Fruit fly (Drosophila melanogaster) whole organism, embryonic: Measurements from ENCODE around the gene Doc2.

ENCODE experiments used
- BEAF-32 ChIP-seq: fragments of 200-800 bp; sonication (Bioruptor generic); optimal IDR thresholded peaks from 3 replicates; lab custom pipeline; 2017; ENCODE audit warnings: missing biosample characterization, missing genetic modification characterization, mild to moderate bottlenecking, moderate library complexity, missing genetic modification reagents
- CG10147 ChIP-seq: fragments of 200-800 bp; sonication (Bioruptor generic); optimal IDR thresholded peaks from 2 replicates; lab custom pipeline; 2019; ENCODE audit warnings: missing biosample characterization, mild to moderate bottlenecking, missing genetic modification characterization, moderate library complexity
- CG1024 ChIP-seq: fragments of 200-800 bp; sonication (Bioruptor generic); IDR thresholded peaks from 2 replicates; pipeline ENCODE4 v1.3.6; 2022; ENCODE audit warnings: missing biosample characterization, missing genetic modification characterization
- CG10979 ChIP-seq: fragments of 200-800 bp; sonication (Bioruptor generic); optimal IDR thresholded peaks from 2 replicates; lab custom pipeline; 2018; ENCODE audit warnings: missing biosample characterization, mild to moderate bottlenecking, missing genetic modification characterization, moderate library complexity
- CG11456 ChIP-seq: fragments of 200-800 bp; sonication (Bioruptor generic); IDR thresholded peaks from 3 replicates; pipeline ENCODE4 v1.3.6; 2022; ENCODE audit warnings: missing biosample characterization, missing genetic modification characterization
- CG11723 ChIP-seq: fragments of 200-800 bp; sonication (Bioruptor generic); optimal IDR thresholded peaks from 2 replicates; lab custom pipeline; 2017; ENCODE audit warnings: missing biosample characterization, mild to moderate bottlenecking, missing genetic modification characterization
- CG12942 ChIP-seq: fragments of 200-800 bp; sonication (Bioruptor generic); optimal IDR thresholded peaks from 3 replicates; lab custom pipeline; 2016; ENCODE audit warnings: missing biosample characterization, missing genetic modification characterization
- CG14014 ChIP-seq: fragments of 200-800 bp; sonication (Bioruptor generic); IDR thresholded peaks from 2 replicates; pipeline ENCODE4 v1.3.6; 2022; ENCODE audit warnings: missing biosample characterization, missing genetic modification characterization
- CG15011 ChIP-seq: fragments of 200-800 bp; sonication (Bioruptor generic); optimal IDR thresholded peaks from 3 replicates; lab custom pipeline; 2018; ENCODE audit warnings: missing biosample characterization, mild to moderate bottlenecking, missing genetic modification characterization
- CG16815 ChIP-seq: fragments of 200-800 bp; sonication (Bioruptor generic); optimal IDR thresholded peaks from 3 replicates; lab custom pipeline; 2017; ENCODE audit warnings: missing biosample characterization, mild to moderate bottlenecking, missing genetic modification characterization
- CG17385 ChIP-seq: fragments of 200-800 bp; sonication (Bioruptor generic); optimal IDR thresholded peaks from 3 replicates; lab custom pipeline; 2018; ENCODE audit warnings: missing biosample characterization, mild to moderate bottlenecking, missing genetic modification characterization
- CG17802 ChIP-seq: fragments of 200-800 bp; sonication (Bioruptor generic); optimal IDR thresholded peaks from 2 replicates; lab custom pipeline; 2018; ENCODE audit warnings: missing biosample characterization, mild to moderate bottlenecking, missing genetic modification characterization, moderate library complexity
- CG2889 ChIP-seq: fragments of 200-800 bp; sonication (Bioruptor generic); IDR thresholded peaks from 3 replicates; pipeline ENCODE4 v1.3.6; 2022; ENCODE audit warnings: missing biosample characterization, missing genetic modification characterization
- CG31365 ChIP-seq: fragments of 200-800 bp; sonication (Bioruptor generic); optimal IDR thresholded peaks from 2 replicates; lab custom pipeline; 2018; ENCODE audit warnings: missing biosample characterization, mild to moderate bottlenecking, missing genetic modification characterization
- CG34376 ChIP-seq: fragments of 200-800 bp; sonication (Bioruptor generic); optimal IDR thresholded peaks from 2 replicates; lab custom pipeline; 2018; ENCODE audit warnings: missing biosample characterization, mild to moderate bottlenecking, missing genetic modification characterization
- CG3726 ChIP-seq: fragments of 200-800 bp; sonication (Bioruptor generic); IDR thresholded peaks from 3 replicates; pipeline ENCODE4, ENCODE4 v1.3.6; 2022; ENCODE audit warnings: missing biosample characterization, missing genetic modification characterization
- CG4617 ChIP-seq: fragments of 200-800 bp; sonication (Bioruptor generic); optimal IDR thresholded peaks from 3 replicates; lab custom pipeline; 2016; ENCODE audit warnings: missing biosample characterization, missing genetic modification characterization, borderline replicate concordance
- CG4730 ChIP-seq: fragments of 200-800 bp; sonication (Bioruptor generic); IDR thresholded peaks from 2 replicates; pipeline ENCODE4 v1.3.6; 2022; ENCODE audit warnings: missing biosample characterization, missing genetic modification characterization
- CG4820 ChIP-seq: fragments of 200-800 bp; sonication (Bioruptor generic); optimal IDR thresholded peaks from 3 replicates; lab custom pipeline; 2016; ENCODE audit warnings: missing biosample characterization, missing genetic modification characterization
- CG5953 ChIP-seq: fragments of 200-800 bp; sonication (Bioruptor generic); IDR thresholded peaks from 2 replicates; pipeline ENCODE4 v1.3.6; 2022; ENCODE audit warnings: missing biosample characterization, missing genetic modification characterization
- CG7372 ChIP-seq: fragments of 200-800 bp; sonication (Bioruptor generic); IDR thresholded peaks from 2 replicates; pipeline ENCODE4 v1.3.6; 2022; ENCODE audit warnings: missing biosample characterization, missing genetic modification characterization
- CG8765 ChIP-seq: fragments of 200-800 bp; sonication (Bioruptor generic); IDR thresholded peaks from 2 replicates; pipeline ENCODE4 v1.3.6; 2022; ENCODE audit warnings: missing biosample characterization, missing genetic modification characterization
- CG9797 ChIP-seq: fragments of 200-800 bp; sonication (Bioruptor generic); optimal IDR thresholded peaks from 3 replicates; lab custom pipeline; 2018; ENCODE audit warnings: missing biosample characterization, mild to moderate bottlenecking, missing genetic modification characterization
- CTCF ChIP-seq: fragments of 200-800 bp; sonication (Bioruptor generic); optimal IDR thresholded peaks from 2 replicates; lab custom pipeline; 2017; ENCODE audit warnings: missing biosample characterization, mild to moderate bottlenecking, missing genetic modification characterization, moderate library complexity
- D19B ChIP-seq: fragments of 200-800 bp; sonication (Bioruptor generic); optimal IDR thresholded peaks from 2 replicates; lab custom pipeline; 2017; ENCODE audit warnings: missing biosample characterization, mild to moderate bottlenecking, missing genetic modification characterization
- Dad ChIP-seq: fragments of 200-800 bp; sonication (Bioruptor generic); optimal IDR thresholded peaks from 3 replicates; lab custom pipeline; 2016; ENCODE audit warnings: missing biosample characterization, missing genetic modification characterization
- Deaf1 ChIP-seq: fragments of 200-800 bp; optimal IDR thresholded peaks from 3 replicates; lab custom pipeline; 2019; ENCODE audit warnings: missing biosample characterization, mild to moderate bottlenecking, missing genetic modification characterization, moderate library complexity
- Dfd ChIP-seq, 2 experiments: fragments of >200 bp; optimal IDR thresholded peaks; 2 replicates each; lab custom pipeline; 2017; ENCODE audit warnings: missing biosample characterization in 2 of 2, missing genetic modification characterization in 2 of 2
- Dip3 ChIP-seq: fragments of 200-800 bp; sonication (Bioruptor generic); optimal IDR thresholded peaks from 3 replicates; lab custom pipeline; 2016; ENCODE audit warnings: missing biosample characterization, missing genetic modification characterization
- Dref ChIP-seq: fragments of 200-800 bp; sonication (Bioruptor generic); IDR thresholded peaks from 2 replicates; pipeline ENCODE4 v1.3.6; 2022; ENCODE audit warnings: missing biosample characterization, missing genetic modification characterization
- E2f2 ChIP-seq: fragments of 200-800 bp; sonication (Bioruptor generic); IDR thresholded peaks from 2 replicates; pipeline ENCODE4 v1.3.6; 2022; ENCODE audit warnings: missing biosample characterization, missing genetic modification characterization
- Hmr ChIP-seq: fragments of 200-800 bp; sonication (Bioruptor generic); optimal IDR thresholded peaks from 3 replicates; lab custom pipeline; 2017; ENCODE audit warnings: mild to moderate bottlenecking, missing biosample characterization, missing genetic modification reagents, missing genetic modification characterization
- Lpt ChIP-seq: fragments of >200 bp; optimal IDR thresholded peaks from 2 replicates; lab custom pipeline; 2018; ENCODE audit warnings: missing biosample characterization, missing genetic modification characterization
- Max ChIP-seq: fragments of 200-800 bp; sonication (Bioruptor generic); optimal IDR thresholded peaks from 2 replicates; lab custom pipeline; 2016; ENCODE audit warnings: missing biosample characterization, mild to moderate bottlenecking, missing genetic modification characterization
- Nf-YB ChIP-seq: fragments of 200-800 bp; sonication (Bioruptor generic); optimal IDR thresholded peaks from 3 replicates; lab custom pipeline; 2019; ENCODE audit warnings: missing biosample characterization, mild to moderate bottlenecking, missing genetic modification characterization, moderate library complexity
- Sox102F ChIP-seq: fragments of 200-800 bp; sonication (Bioruptor generic); optimal IDR thresholded peaks from 2 replicates; lab custom pipeline; 2018; ENCODE audit warnings: missing biosample characterization, mild to moderate bottlenecking, missing genetic modification characterization, moderate library complexity
- aop ChIP-seq: fragments of 200-800 bp; sonication (Bioruptor generic); IDR thresholded peaks from 2 replicates; pipeline ENCODE4 v1.3.6; 2022; ENCODE audit warnings: missing biosample characterization, missing genetic modification characterization
- ara ChIP-seq: fragments of 200-800 bp; sonication (Bioruptor generic); IDR thresholded peaks from 2 replicates; pipeline ENCODE4 v1.3.6; 2022; ENCODE audit warnings: missing biosample characterization, missing genetic modification characterization
- chn ChIP-seq: fragments of 200-800 bp; sonication (Bioruptor generic); optimal IDR thresholded peaks from 2 replicates; lab custom pipeline; 2016; ENCODE audit warnings: missing biosample characterization, missing genetic modification characterization
- crc ChIP-seq: fragments of 200-800 bp; sonication (Bioruptor generic); optimal IDR thresholded peaks from 2 replicates; lab custom pipeline; 2016; ENCODE audit warnings: missing biosample characterization, missing genetic modification characterization
- esg ChIP-seq: fragments of 200-800 bp; sonication (Bioruptor generic); conservative IDR thresholded peaks from 2 replicates; pipeline ENCODE4 v1.3.6; 2022; ENCODE audit warnings: missing biosample characterization, missing genetic modification characterization
- ftz-f1 ChIP-seq: fragments of 200-800 bp; sonication (Bioruptor generic); optimal IDR thresholded peaks from 2 replicates; lab custom pipeline; 2016; ENCODE audit warnings: missing biosample characterization, missing genetic modification characterization
- kay ChIP-seq: fragments of 200-800 bp; sonication (Bioruptor generic); optimal IDR thresholded peaks from 2 replicates; lab custom pipeline; 2016; ENCODE audit warnings: missing biosample characterization, missing genetic modification characterization
- lab ChIP-seq: fragments of 200-800 bp; sonication (Bioruptor generic); optimal IDR thresholded peaks from 3 replicates; lab custom pipeline; 2017; ENCODE audit warnings: missing biosample characterization, missing genetic modification characterization, mild to moderate bottlenecking, moderate library complexity, missing genetic modification reagents
- pfk ChIP-seq: fragments of 200-800 bp; sonication (Bioruptor generic); optimal IDR thresholded peaks from 2 replicates; lab custom pipeline; 2018; ENCODE audit warnings: missing biosample characterization, mild to moderate bottlenecking, missing genetic modification characterization, moderate library complexity
- pum ChIP-seq: fragments of 200-800 bp; sonication (Bioruptor generic); optimal IDR thresholded peaks from 2 replicates; lab custom pipeline; 2016; ENCODE audit warnings: missing biosample characterization, missing genetic modification characterization
- sc ChIP-seq, 3 experiments: fragments of >200 bp in 2 of 3; fragments of 200-800 bp in 1 of 3; sonication (Bioruptor generic) in 1 of 3; optimal IDR thresholded peaks; 2 replicates in 2 of 3; 3 replicates in 1 of 3; lab custom pipeline; 2017; ENCODE audit warnings: mild to moderate bottlenecking in 1 of 3, missing biosample characterization in 1 of 3, missing genetic modification characterization in 1 of 3, missing genetic modification reagents in 1 of 3
- sd ChIP-seq: fragments of 200-800 bp; sonication (Bioruptor generic); optimal IDR thresholded peaks from 3 replicates; lab custom pipeline; 2018; ENCODE audit warnings: missing biosample characterization, mild to moderate bottlenecking, missing genetic modification characterization, moderate library complexity
- so ChIP-seq: fragments of 200-800 bp; sonication (Bioruptor generic); IDR thresholded peaks from 3 replicates; pipeline ENCODE4 v1.3.6; 2022; ENCODE audit warnings: missing biosample characterization, missing genetic modification characterization
- sob ChIP-seq: fragments of 200-800 bp; sonication (Bioruptor generic); IDR thresholded peaks from 2 replicates; pipeline ENCODE4 v1.3.6; 2022; ENCODE audit warnings: missing biosample characterization, missing genetic modification characterization
- trh ChIP-seq: fragments of 200-800 bp; sonication (Bioruptor generic); optimal IDR thresholded peaks from 2 replicates; lab custom pipeline; 2016; ENCODE audit warnings: missing biosample characterization, missing genetic modification characterization

Gene Doc2

DNA sequence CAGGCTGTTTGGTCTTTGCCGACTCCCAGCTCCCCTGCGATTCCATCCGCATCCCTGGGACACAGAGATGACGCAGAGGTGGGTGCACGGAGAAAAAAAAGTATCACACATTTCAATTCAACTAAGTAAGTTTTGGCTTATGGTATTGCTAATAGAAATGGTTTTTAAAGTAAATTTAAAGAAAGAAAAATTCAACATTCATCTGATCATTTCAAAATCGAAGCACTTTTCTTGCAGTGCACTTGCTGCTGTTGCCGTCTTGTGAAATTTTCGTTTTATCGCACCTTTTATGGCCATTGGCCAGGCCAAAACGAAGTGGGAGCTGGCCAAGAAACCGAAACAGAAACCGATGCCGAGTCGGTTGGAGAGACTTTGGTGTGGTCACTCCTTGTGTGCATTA, 26.3 kb upstream of the Doc2 start (continued):
- TF ChIP-seq Hmr (GFP tag; lab: Kevin White, UChicago) (peak; percentile 17), CG3726 (GFP tag; lab: Robert Waterston, UW) (peak; percentile 58; the same call in 1 of the 3 replicates), CG5953 (GFP tag; lab: Robert Waterston, UW) (peak; percentile 66), pfk (GFP tag; lab: Kevin White, UChicago) (no peak), CG11723 (GFP tag; lab: Kevin White, UChicago) (no peak), ara (peak; percentile 61; the same call in 1 of the 2 replicates), Nf-YB (GFP tag; lab: Kevin White, UChicago) (peak; percentile 29), sc (optimal IDR thresholded peaks at IDR 0.05; lab: Kevin White, UChicago) (no peak), sc (GFP tag; optimal IDR thresholded peaks at IDR 0.05; lab: Kevin White, UChicago) (peak; percentile 8), Deaf1 (tag; lab: Kevin White, UChicago) (peak; percentile 56), CG4820 (peak; percentile 68), Dfd (GFP tag; optimal IDR thresholded peaks at IDR 0.05; lab: Kevin White, UChicago) (no peak), CG34376 (GFP tag; lab: Kevin White, UChicago) (no peak), CG9797 (GFP tag; lab: Kevin White, UChicago) (no peak), CG7372 (GFP tag; lab: Robert Waterston, UW) (peak; percentile 51; the same call in 1 of the 2 replicates), Sox102F (GFP tag; lab: Kevin White, UChicago) (peak; percentile 55), CG8765 (GFP tag; lab: Robert Waterston, UW) (peak; percentile 83), Max (GFP tag; lab: Kevin White, UChicago) (peak; percentile 62), Dref (GFP tag; lab: Robert Waterston, UW) (no peak), CG11456 (GFP tag; lab: Robert Waterston, UW) (peak; percentile 64; the same call in 1 of the 3 replicates), chn (GFP tag; lab: Kevin White, UChicago) (peak; percentile 67), sob (GFP tag; lab: Robert Waterston, UW) (peak; percentile 63), CG10147 (GFP tag; lab: Kevin White, UChicago) (peak; percentile 37), CG17385 (GFP tag; lab: Kevin White, UChicago) (peak; percentile 40), CG15011 (GFP tag; lab: Kevin White, UChicago) (no peak), CG16815 (GFP tag; lab: Kevin White, UChicago) (peak; percentile 21), BEAF-32 (GFP tag; lab: Kevin White, UChicago) (no peak), pum (GFP tag; lab: Kevin White, UChicago) (peak; percentile 56), CG2889 (GFP tag; lab: Robert Waterston, UW) (0 out of 3 replicates have a peak, but pooled peaks have one; percentile 49), CG31365 (tag; lab: Kevin White, UChicago) (no peak), CG1024 (GFP tag; lab: Robert Waterston, UW) (peak; percentile 58), Lpt (GFP tag; lab: Kevin White, UChicago) (no peak), Dad (GFP tag; lab: Kevin White, UChicago) (peak; percentile 59), Dip3 (GFP tag; lab: Kevin White, UChicago) (peak; percentile 17), lab (GFP tag; lab: Kevin White, UChicago) (peak; percentile 64), CTCF (GFP tag; lab: Kevin White, UChicago) (no peak), esg (GFP tag; lab: Robert Waterston, UW) (peak; percentile 67), sd (tag; lab: Kevin White, UChicago) (no peak), CG4730 (GFP tag; lab: Robert Waterston, UW) (peak; percentile 75), D19B (GFP tag; lab: Kevin White, UChicago) (peak; percentile 23), CG17802 (peak; percentile 44), trh (no peak), CG4617 (GFP tag; lab: Kevin White, UChicago) (no peak), kay (GFP tag; lab: Kevin White, UChicago) (peak; percentile 61), so (peak; percentile 61; the same call in 2 of the 3 replicates), crc (GFP tag; lab: Kevin White, UChicago) (peak; percentile 0), E2f2 (peak; percentile 48), aop (GFP tag; lab: Robert Waterston, UW) (no peak), CG14014 (GFP tag; lab: Robert Waterston, UW) (peak; percentile 53), CG10979 (tag; lab: Kevin White, UChicago) (peak; percentile 80), ftz-f1 (GFP tag; lab: Kevin White, UChicago) (no peak), CG12942 (peak; percentile 24)
